Worm (Caenorhabditis elegans) whole organism, L1 larva: ENCODE data around the gene E02H1.5.

ENCODE experiments used
- C16A3.4 ChIP-seq: fragments of 150-350 bp; optimal IDR thresholded peaks from 2 replicates; lab custom pipeline; 2014; ENCODE audit warnings: missing biosample characterization, missing genetic modification characterization
- C34B4.2 ChIP-seq: sonication (generic microtip); optimal IDR thresholded peaks from 2 replicates; lab custom pipeline; 2017; ENCODE audit warnings: mild to moderate bottlenecking, missing genetic modification characterization, missing compliant biosample characterization
- aha-1 ChIP-seq: fragments of 150-350 bp; optimal IDR thresholded peaks from 2 replicates; lab custom pipeline; 2014; ENCODE audit warnings: missing biosample characterization, missing genetic modification characterization
- ama-1 ChIP-seq: fragments of 150-350 bp; optimal IDR thresholded peaks from 2 replicates; lab custom pipeline; 2014
- ceh-8 ChIP-seq: fragments of 200-800 bp; sonication (Bioruptor generic); optimal IDR thresholded peaks from 2 replicates; lab custom pipeline; 2018; ENCODE audit warnings: mild to moderate bottlenecking, missing genetic modification characterization, moderate library complexity, missing compliant biosample characterization
- ceh-82 ChIP-seq, 3 experiments: fragments of 150-350 bp in 1 of 3; sonication (generic microtip) in 2 of 3; optimal IDR thresholded peaks; 2 replicates each; lab custom pipeline; 2014 to 2017; ENCODE audit warnings: missing biosample characterization in 3 of 3, missing genetic modification characterization in 3 of 3
- ceh-88 ChIP-seq: fragments of 200-800 bp; sonication (Bioruptor generic); IDR thresholded peaks from 2 replicates; pipeline ENCODE4 v1.3.6; 2022; ENCODE audit warnings: missing genetic modification characterization, missing compliant biosample characterization
- ceh-90 ChIP-seq: sonication (generic microtip); optimal IDR thresholded peaks from 2 replicates; lab custom pipeline; 2016; ENCODE audit warnings: missing genetic modification characterization, missing compliant biosample characterization
- dpl-1 ChIP-seq, 3 experiments: fragments of 150-350 bp in 2 of 3; sonication (generic microtip) in 1 of 3; optimal IDR thresholded peaks; 2 replicates each; lab custom pipeline; 2014 to 2017; ENCODE audit warnings: missing biosample characterization in 3 of 3, missing genetic modification characterization in 3 of 3, missing genetic modification reagents in 3 of 3
- egl-13 ChIP-seq: sonication (generic microtip); optimal IDR thresholded peaks from 2 replicates; lab custom pipeline; 2016; ENCODE audit warnings: missing genotype, missing genetic modification reagents, missing genetic modification characterization, missing compliant biosample characterization
- egl-27 ChIP-seq, 2 experiments: fragments of 150-350 bp in 1 of 2; sonication (generic microtip); optimal IDR thresholded peaks; 3 replicates each; lab custom pipeline; 2017 to 2018; ENCODE audit warnings: missing biosample characterization in 2 of 2, missing genetic modification characterization in 2 of 2, missing genetic modification reagents in 2 of 2
- elt-2 ChIP-seq: sonication (generic microtip); optimal IDR thresholded peaks from 2 replicates; lab custom pipeline; 2016; ENCODE audit warnings: missing genetic modification characterization, mild to moderate bottlenecking, inconsistent platforms, missing compliant biosample characterization, missing genetic modification reagents
- elt-3 ChIP-seq, 6 experiments: fragments of 150-350 bp in 1 of 6; sonication (generic microtip); optimal IDR thresholded peaks; 2 replicates each; lab custom pipeline; 2017 to 2018; ENCODE audit warnings: missing biosample characterization in 6 of 6, missing genetic modification characterization in 6 of 6, inconsistent platforms in 1 of 6
- fkh-8 ChIP-seq: sonication (generic microtip); optimal IDR thresholded peaks from 2 replicates; lab custom pipeline; 2016; ENCODE audit warnings: mild to moderate bottlenecking, missing genetic modification characterization, missing compliant biosample characterization
- fos-1 ChIP-seq: fragments of 150-350 bp; optimal IDR thresholded peaks from 2 replicates; lab custom pipeline; 2014; ENCODE audit warnings: missing biosample characterization, missing genetic modification characterization
- hlh-4 ChIP-seq: sonication (generic microtip); optimal IDR thresholded peaks from 2 replicates; lab custom pipeline; 2016; ENCODE audit warnings: mild to moderate bottlenecking, missing genetic modification characterization, missing compliant biosample characterization
- isw-1 ChIP-seq: fragments of 200-800 bp; sonication (Bioruptor generic); IDR thresholded peaks from 2 replicates; pipeline ENCODE4 v1.3.6; 2022; ENCODE audit warnings: missing genetic modification characterization, missing compliant biosample characterization
- jun-1 ChIP-seq: fragments of 150-350 bp; optimal IDR thresholded peaks from 2 replicates; lab custom pipeline; 2014; ENCODE audit warnings: missing biosample characterization, missing genetic modification reagents, missing genetic modification characterization
- lin-15B ChIP-seq: fragments of 150-350 bp; sonication (generic microtip); optimal IDR thresholded peaks from 3 replicates; lab custom pipeline; 2014; ENCODE audit warnings: missing biosample characterization, missing genetic modification characterization
- lin-35 ChIP-seq, 2 experiments: fragments of 150-350 bp; optimal IDR thresholded peaks; 2 replicates each; lab custom pipeline; 2014; ENCODE audit warnings: missing biosample characterization in 2 of 2, missing genetic modification characterization in 2 of 2, missing genetic modification reagents in 2 of 2
- lir-3 ChIP-seq: sonication (generic microtip); optimal IDR thresholded peaks from 2 replicates; lab custom pipeline; 2016; ENCODE audit warnings: mild to moderate bottlenecking, missing genetic modification characterization, moderate library complexity, missing compliant biosample characterization; ENCODE audit not compliant: poor library complexity
- lsy-2 ChIP-seq, 2 experiments: fragments of 150-350 bp; optimal IDR thresholded peaks; 2 replicates each; lab custom pipeline; 2014; ENCODE audit warnings: missing biosample characterization in 2 of 2, missing genetic modification characterization in 2 of 2
- mab-9 ChIP-seq: fragments of 200-800 bp; sonication (Bioruptor generic); IDR thresholded peaks from 2 replicates; pipeline ENCODE4 v1.3.6; 2022; ENCODE audit warnings: missing genetic modification reagents, missing genetic modification characterization, missing compliant biosample characterization
- mdl-1 ChIP-seq, 2 experiments: fragments of 150-350 bp; optimal IDR thresholded peaks; 2 replicates each; lab custom pipeline; 2014 to 2017; ENCODE audit warnings: missing biosample characterization in 2 of 2, missing genetic modification characterization in 2 of 2, inconsistent platforms in 1 of 2
- nhr-19 ChIP-seq: fragments of 200-800 bp; sonication (Bioruptor generic); conservative IDR thresholded peaks from 2 replicates; pipeline ENCODE4 v1.3.6; 2022; ENCODE audit warnings: missing genetic modification characterization, missing compliant biosample characterization
- nhr-20 ChIP-seq: sonication (generic microtip); optimal IDR thresholded peaks from 2 replicates; lab custom pipeline; 2016; ENCODE audit warnings: mild to moderate bottlenecking, missing genetic modification characterization, missing compliant biosample characterization
- nhr-237 ChIP-seq: fragments of 150-350 bp; optimal IDR thresholded peaks from 2 replicates; lab custom pipeline; 2014; ENCODE audit warnings: missing biosample characterization, missing genetic modification characterization
- nhr-28 ChIP-seq: fragments of 150-350 bp; optimal IDR thresholded peaks from 2 replicates; lab custom pipeline; 2014; ENCODE audit warnings: missing biosample characterization, missing genetic modification characterization
- nhr-47 ChIP-seq: sonication (generic microtip); optimal IDR thresholded peaks from 2 replicates; lab custom pipeline; 2016; ENCODE audit warnings: mild to moderate bottlenecking, missing genetic modification characterization, moderate library complexity, missing compliant biosample characterization
- nhr-71 ChIP-seq: sonication (generic microtip); optimal IDR thresholded peaks from 2 replicates; lab custom pipeline; 2016; ENCODE audit warnings: mild to moderate bottlenecking, missing genetic modification characterization, moderate library complexity, missing compliant biosample characterization
- nhr-85 ChIP-seq: sonication (generic microtip); peaks from one replicate; lab custom pipeline; 2016; ENCODE audit warnings: missing genetic modification characterization, inconsistent platforms, missing compliant biosample characterization
- pax-3 ChIP-seq: fragments of 200-800 bp; sonication (Bioruptor generic); optimal IDR thresholded peaks from 2 replicates; lab custom pipeline; 2018; ENCODE audit warnings: mild to moderate bottlenecking, missing genetic modification characterization, moderate library complexity, missing compliant biosample characterization
- snpc-4 ChIP-seq: fragments of 150-350 bp; optimal IDR thresholded peaks from 2 replicates; lab custom pipeline; 2014; ENCODE audit warnings: missing biosample characterization, missing genetic modification characterization
- sox-4 ChIP-seq: sonication (generic microtip); optimal IDR thresholded peaks from 2 replicates; lab custom pipeline; 2016; ENCODE audit warnings: missing genetic modification characterization, missing compliant biosample characterization
- tbx-2 ChIP-seq: sonication (generic microtip); optimal IDR thresholded peaks from 2 replicates; lab custom pipeline; 2016; ENCODE audit warnings: missing genetic modification characterization, missing compliant biosample characterization
- tlp-1 ChIP-seq: fragments of 150-350 bp; optimal IDR thresholded peaks from 2 replicates; lab custom pipeline; 2014; ENCODE audit warnings: missing biosample characterization, missing genetic modification characterization
- unc-62 ChIP-seq: fragments of 150-350 bp; optimal IDR thresholded peaks from 2 replicates; lab custom pipeline; 2014; ENCODE audit warnings: missing biosample characterization, missing genetic modification reagents, missing genetic modification characterization
- unc-86 ChIP-seq: sonication (generic microtip); optimal IDR thresholded peaks from 2 replicates; lab custom pipeline; 2016; ENCODE audit warnings: missing genetic modification characterization, missing compliant biosample characterization
- unc-98 ChIP-seq: fragments of 200-800 bp; sonication (Bioruptor generic); IDR thresholded peaks from 2 replicates; pipeline ENCODE4 v1.3.6; 2022; ENCODE audit warnings: missing genetic modification characterization, missing compliant biosample characterization
- zip-4 ChIP-seq: fragments of 200-800 bp; sonication (Bioruptor generic); optimal IDR thresholded peaks from 2 replicates; lab custom pipeline; 2018; ENCODE audit warnings: mild to moderate bottlenecking, missing genetic modification characterization, moderate library complexity, missing compliant biosample characterization
- ztf-11 ChIP-seq, 2 experiments: sonication (generic microtip); optimal IDR thresholded peaks; 2 replicates each; lab custom pipeline; 2016 to 2017; ENCODE audit warnings: missing genetic modification characterization in 2 of 2, missing biosample characterization in 1 of 2, missing compliant biosample characterization in 1 of 2

The E02H1.5 gene

ce11 chrII:9607137-9607536 is 12.1 kb downstream of the E02H1.5 start (continued):
- TF ChIP-seq unc-86 (tag; lab: Kevin White, UChicago), result no peak
- no peak for TF ChIP-seq nhr-28
- no peak for TF ChIP-seq fos-1 (tag; lab: Kevin White, UChicago)

DNA sequence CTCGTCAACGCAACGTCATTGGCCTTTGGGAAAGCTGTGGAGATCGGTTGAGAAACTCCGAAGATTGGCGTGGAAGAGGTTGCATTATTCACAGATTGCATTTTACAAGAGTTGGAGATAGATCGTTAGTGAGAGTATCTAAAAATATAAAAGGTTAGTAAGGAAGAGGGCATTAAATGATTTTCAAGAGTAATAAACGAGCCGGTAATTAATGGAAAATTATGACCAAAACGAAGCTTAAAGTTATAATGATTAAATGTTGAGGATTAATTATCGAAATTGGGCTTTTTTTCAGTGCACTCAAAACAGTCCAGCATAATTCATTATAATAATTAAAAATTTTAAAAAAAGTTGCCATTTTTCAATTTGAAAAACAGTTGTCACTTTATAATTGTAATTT is 14.3 kb downstream of the E02H1.5 start, which contains the start of gene pap-2:
pap-2 (minus strand) TSS at position 101 of the 400 bp plus-strand sequence.
- TF ChIP-seq zip-4 (GFP tag; lab: Kevin White, UChicago), result no peak
- no peak for TF ChIP-seq aha-1 (tag; lab: Kevin White, UChicago)
- TF ChIP-seq ceh-8 (GFP tag; lab: Kevin White, UChicago), result no peak
- TF ChIP-seq sox-4, result no peak
- no peak for TF ChIP-seq ama-1 (lab: Kevin White, UChicago)
- no peak for TF ChIP-seq nhr-71 (tag; lab: Kevin White, UChicago)
- no peak for TF ChIP-seq elt-3 (tag; optimal IDR thresholded peaks at IDR 0.05; lab: Kevin White, UChicago)
- TF ChIP-seq C16A3.4 (tag; lab: Kevin White, UChicago), result no peak
- TF ChIP-seq nhr-85 (tag; lab: Kevin White, UChicago), result no peak
- TF ChIP-seq ceh-82 (tag; optimal IDR thresholded peaks at IDR 0.05; lab: Kevin White, UChicago), result no peak
- no peak for TF ChIP-seq lsy-2 (tag; optimal IDR thresholded peaks at IDR 0.05; lab: Kevin White, UChicago)
- TF ChIP-seq lin-15B, result no peak
- TF ChIP-seq jun-1 (tag; lab: Kevin White, UChicago), result no peak
- TF ChIP-seq, all 84 proteins: peak for 0

- no peak for TF ChIP-seq mab-9
- TF ChIP-seq lsy-2 (tag; optimal IDR thresholded peaks at IDR 0.05; lab: Kevin White, UChicago), result no peak
- TF ChIP-seq nhr-20 (tag; lab: Kevin White, UChicago), result no peak
- no peak for TF ChIP-seq nhr-71 (tag; lab: Kevin White, UChicago)
- no peak for TF ChIP-seq nhr-47 (tag; lab: Kevin White, UChicago)
- no peak for TF ChIP-seq ceh-88 (GFP tag; lab: Robert Waterston, UW)
- TF ChIP-seq snpc-4 (tag; lab: Kevin White, UChicago), result no peak
- TF ChIP-seq ceh-90 (tag; lab: Kevin White, UChicago), result no peak
- no peak for TF ChIP-seq fkh-8
- TF ChIP-seq hlh-4, result no peak
- no peak for TF ChIP-seq mdl-1 (tag; optimal IDR thresholded peaks at IDR 0.05; lab: Kevin White, UChicago)
- TF ChIP-seq unc-98 (GFP tag; lab: Robert Waterston, UW), result no peak
- no peak for TF ChIP-seq tlp-1 (tag; lab: Kevin White, UChicago)
- no peak for TF ChIP-seq sox-4
- no peak for TF ChIP-seq nhr-85 (tag; lab: Kevin White, UChicago)
- no peak for TF ChIP-seq aha-1 (tag; lab: Kevin White, UChicago)
- no peak for TF ChIP-seq C34B4.2 (tag; lab: Kevin White, UChicago)
- no peak for TF ChIP-seq dpl-1 (GFP tag; optimal IDR thresholded peaks at IDR 0.05; lab: Kevin White, UChicago)
- TF ChIP-seq elt-3 (tag; optimal IDR thresholded peaks at IDR 0.05; lab: Kevin White, UChicago), result no peak
- TF ChIP-seq elt-2 (tag; lab: Kevin White, UChicago), result no peak
Measured at ce11 chrII:9611347-9611923, 16.4 kb downstream of the E02H1.5 start, which contains the start of the genes T15H9.5 and T15H9.4. Gene T15H9.5 (minus strand): TSS chrII:9611447. Gene T15H9.4 (plus strand): TSS chrII:9611873.

- TF ChIP-seq egl-13 (tag; lab: Kevin White, UChicago) (no peak), ztf-11 (tag; optimal IDR thresholded peaks at IDR 0.05; lab: Kevin White, UChicago) (no peak), lin-15B (no peak), lin-35 (GFP tag; optimal IDR thresholded peaks at IDR 0.05; lab: Kevin White, UChicago) (no peak), pax-3 (tag; lab: Kevin White, UChicago) (no peak), aha-1 (tag; lab: Kevin White, UChicago) (no peak), C34B4.2 (tag; lab: Kevin White, UChicago) (no peak), isw-1 (no peak), egl-27 (tag; optimal IDR thresholded peaks at IDR 0.05; lab: Kevin White, UChicago) (no peak), lir-3 (tag; lab: Kevin White, UChicago) (no peak), tbx-2 (no peak), nhr-237 (tag; lab: Kevin White, UChicago) (no peak), zip-4 (GFP tag; lab: Kevin White, UChicago) (no peak), elt-2 (tag; lab: Kevin White, UChicago) (no peak), unc-62 (GFP tag; lab: Kevin White, UChicago) (no peak), hlh-4 (no peak), nhr-19 (no peak)
Measured at ce11 chrII:9614728-9615127, 19.7 kb downstream of the E02H1.5 start, which contains the start of gene hlh-6. Gene hlh-6 (minus strand): TSS chrII:9614828.
